ENCODE assay signal across 7 worm cellular contexts in genomic region chrV:14004342-14004741, ce11.
TF ChIP-seq lines count a peak whose summit lies in the region.

No protein-coding gene starts in this region.

TF ChIP-seq in whole organism, L1 larva, 84 proteins besides CTCF, POLR2A, EP300 and RAD21 (continues in another document):
- TF ChIP-seq C34B4.2 (tag; optimal IDR thresholded peaks at IDR 0.05; lab: Kevin White, UChicago) = no peak
- TF ChIP-seq ceh-88 (GFP tag; IDR thresholded peaks at IDR 0.05; lab: Robert Waterston, UW) = no peak
- no peak for TF ChIP-seq ceh-90 (tag; optimal IDR thresholded peaks at IDR 0.05; lab: Kevin White, UChicago)
- TF ChIP-seq mep-1 (tag; optimal IDR thresholded peaks at IDR 0.05; lab: Kevin White, UChicago) = no peak
- TF ChIP-seq ceh-8 (GFP tag; optimal IDR thresholded peaks at IDR 0.05; lab: Kevin White, UChicago) = no peak
- peak; percentile 9 for TF ChIP-seq fkh-4 (tag; optimal IDR thresholded peaks at IDR 0.05; lab: Kevin White, UChicago; ENCODE audit: borderline replicate concordance)
- TF ChIP-seq elt-2 (tag; optimal IDR thresholded peaks at IDR 0.05; lab: Kevin White, UChicago) = no peak
- TF ChIP-seq aha-1 (tag; optimal IDR thresholded peaks at IDR 0.05; lab: Kevin White, UChicago) = no peak
- peak; percentile 64 for TF ChIP-seq dsc-1 (tag; optimal IDR thresholded peaks at IDR 0.05; lab: Kevin White, UChicago)
- peak; percentile 29 for TF ChIP-seq fkh-10 (GFP tag; optimal IDR thresholded peaks at IDR 0.05; lab: Kevin White, UChicago)
- TF ChIP-seq sup-37 (GFP tag; optimal IDR thresholded peaks at IDR 0.05; lab: Kevin White, UChicago) = no peak
- TF ChIP-seq tlp-1 (tag; optimal IDR thresholded peaks at IDR 0.05; lab: Kevin White, UChicago) = no peak
- no peak for TF ChIP-seq hlh-4 (tag; optimal IDR thresholded peaks at IDR 0.05; lab: Kevin White, UChicago)

TF ChIP-seq in whole organism, L2 larva, 48 proteins besides CTCF, POLR2A, EP300 and RAD21 (continues in another document):
- TF ChIP-seq C34F6.9 (tag; optimal IDR thresholded peaks at IDR 0.05; lab: Kevin White, UChicago) = peak; percentile 56
- no peak for TF ChIP-seq nhr-25 (tag; optimal IDR thresholded peaks at IDR 0.05; lab: Kevin White, UChicago)
- no peak for TF ChIP-seq ceh-16 (tag; optimal IDR thresholded peaks at IDR 0.05; lab: Kevin White, UChicago)
- no peak for TF ChIP-seq blmp-1 (tag; optimal IDR thresholded peaks at IDR 0.05; lab: Kevin White, UChicago; ENCODE audit: insufficient read depth)
- TF ChIP-seq sem-4 (tag; optimal IDR thresholded peaks at IDR 0.05; lab: Kevin White, UChicago) = peak; percentile 72
- no peak for TF ChIP-seq elt-1 (tag; optimal IDR thresholded peaks at IDR 0.05; lab: Kevin White, UChicago)
- TF ChIP-seq nhr-129 (tag; optimal IDR thresholded peaks at IDR 0.05; lab: Kevin White, UChicago) = peak; percentile 30
- TF ChIP-seq lsy-2 (tag; optimal IDR thresholded peaks at IDR 0.05; lab: Kevin White, UChicago) = peak in 1 of 2 experiments; percentile 16
- TF ChIP-seq sma-9 (GFP tag; optimal IDR thresholded peaks at IDR 0.05; lab: Kevin White, UChicago) = peak; percentile 30
- no peak for TF ChIP-seq sma-9 (tag; optimal IDR thresholded peaks at IDR 0.05; lab: Kevin White, UChicago)
- peak; percentile 5 for TF ChIP-seq unc-55 (GFP tag; optimal IDR thresholded peaks at IDR 0.05; lab: Kevin White, UChicago)
- no peak for TF ChIP-seq R02D3.7 (tag; optimal IDR thresholded peaks at IDR 0.05; lab: Kevin White, UChicago)
- TF ChIP-seq nhr-23 (tag; optimal IDR thresholded peaks at IDR 0.05; lab: Kevin White, UChicago) = no peak

TF ChIP-seq in whole organism, L3 larva, 47 proteins besides CTCF, POLR2A, EP300 and RAD21 (continues in another document):
- TF ChIP-seq nhr-25 (tag; optimal IDR thresholded peaks at IDR 0.05; lab: Kevin White, UChicago) = no peak
- TF ChIP-seq elt-1 (tag; optimal IDR thresholded peaks at IDR 0.05; lab: Kevin White, UChicago) = no peak
- TF ChIP-seq nhr-76 (tag; optimal IDR thresholded peaks at IDR 0.05; lab: Kevin White, UChicago) = no peak
- TF ChIP-seq hmg-11 (tag; optimal IDR thresholded peaks at IDR 0.05; lab: Kevin White, UChicago) = no peak
- no peak for TF ChIP-seq ceh-82 (tag; optimal IDR thresholded peaks at IDR 0.05; lab: Kevin White, UChicago)
- no peak for TF ChIP-seq nhr-11 (tag; optimal IDR thresholded peaks at IDR 0.05; lab: Kevin White, UChicago)
- peak; percentile 66 for TF ChIP-seq fkh-10 (GFP tag; optimal IDR thresholded peaks at IDR 0.05; lab: Kevin White, UChicago)
- peak; percentile 26 for TF ChIP-seq lin-39 (tag; optimal IDR thresholded peaks at IDR 0.05; lab: Kevin White, UChicago)
- no peak for TF ChIP-seq jun-1 (tag; optimal IDR thresholded peaks at IDR 0.05; lab: Kevin White, UChicago)
- no peak for TF ChIP-seq ama-1 (optimal IDR thresholded peaks at IDR 0.05; lab: Kevin White, UChicago)
- no peak for TF ChIP-seq unc-39 (tag; optimal IDR thresholded peaks at IDR 0.05; lab: Kevin White, UChicago)
- TF ChIP-seq lin-15B (tag; optimal IDR thresholded peaks at IDR 0.05; lab: Kevin White, UChicago) = no peak
- no peak for TF ChIP-seq nhr-67 (tag; optimal IDR thresholded peaks at IDR 0.05; lab: Kevin White, UChicago)
- TF ChIP-seq egl-5 (tag; optimal IDR thresholded peaks at IDR 0.05; lab: Kevin White, UChicago) = peak; percentile 50

TF ChIP-seq in whole organism, L4 larva, 104 proteins besides CTCF, POLR2A, EP300 and RAD21 (continues in another document):
- TF ChIP-seq hlh-30 (tag; optimal IDR thresholded peaks at IDR 0.05; lab: Kevin White, UChicago; ENCODE audit: insufficient read depth) = peak; percentile 64
- no peak for TF ChIP-seq nhr-102 (tag; optimal IDR thresholded peaks at IDR 0.05; lab: Kevin White, UChicago)
- TF ChIP-seq tag-97 (GFP tag; IDR thresholded peaks at IDR 0.05; lab: Robert Waterston, UW) = no peak
- TF ChIP-seq nhr-48 (tag; optimal IDR thresholded peaks at IDR 0.05; lab: Kevin White, UChicago) = no peak
- no peak for TF ChIP-seq mxl-3 (GFP tag; optimal IDR thresholded peaks at IDR 0.05; lab: Kevin White, UChicago)
- TF ChIP-seq rbr-2 (tag; optimal IDR thresholded peaks at IDR 0.05; lab: Kevin White, UChicago) = no peak
- peak; percentile 28 for TF ChIP-seq fkh-10 (GFP tag; optimal IDR thresholded peaks at IDR 0.05; lab: Kevin White, UChicago)
- no peak for TF ChIP-seq ama-1 (optimal IDR thresholded peaks at IDR 0.05; lab: Kevin White, UChicago)
- TF ChIP-seq nhr-10 (tag; optimal IDR thresholded peaks at IDR 0.05; lab: Kevin White, UChicago) = no peak
- no peak for TF ChIP-seq zag-1 (tag; optimal IDR thresholded peaks at IDR 0.05; lab: Kevin White, UChicago)
- no peak for TF ChIP-seq jun-1 (tag; optimal IDR thresholded peaks at IDR 0.05; lab: Kevin White, UChicago)
- peak in 1 of 2 experiments; percentile 37 for TF ChIP-seq lsy-2 (tag; optimal IDR thresholded peaks at IDR 0.05; lab: Kevin White, UChicago)
- no peak for TF ChIP-seq F37D6.2 (tag; optimal IDR thresholded peaks at IDR 0.05; lab: Kevin White, UChicago)
- TF ChIP-seq nhr-11 (tag; optimal IDR thresholded peaks at IDR 0.05; lab: Kevin White, UChicago) = no peak
- no peak for TF ChIP-seq zfp-2 (tag; optimal IDR thresholded peaks at IDR 0.05; lab: Kevin White, UChicago)

TF ChIP-seq in whole organism, late embryonic, 69 proteins besides CTCF, POLR2A, EP300 and RAD21:
- no peak for TF ChIP-seq lin-11 (tag; optimal IDR thresholded peaks at IDR 0.05; lab: Kevin White, UChicago)
- TF ChIP-seq dmd-4 (tag; optimal IDR thresholded peaks at IDR 0.05; lab: Kevin White, UChicago; ENCODE audit: borderline replicate concordance) = no peak
- peak; percentile 28 for TF ChIP-seq unc-42 (tag; optimal IDR thresholded peaks at IDR 0.05; lab: Kevin White, UChicago)

TF ChIP-seq in whole organism, mixed stage, embryonic, 35 proteins besides CTCF, POLR2A, EP300 and RAD21:
- no peak for TF ChIP-seq tbx-8 (GFP tag; optimal IDR thresholded peaks at IDR 0.05; lab: Kevin White, UChicago)
- TF ChIP-seq hlh-1 (tag; optimal IDR thresholded peaks at IDR 0.05; lab: Kevin White, UChicago) = peak; percentile 45
- TF ChIP-seq lin-32 (GFP tag; optimal IDR thresholded peaks at IDR 0.05; lab: Kevin White, UChicago) = no peak
- TF ChIP-seq unc-62 (GFP tag; optimal IDR thresholded peaks at IDR 0.05; lab: Kevin White, UChicago) = peak; percentile 18
- no peak for TF ChIP-seq ceh-83 (GFP tag; optimal IDR thresholded peaks at IDR 0.05; lab: Kevin White, UChicago)
- peak; percentile 56 for TF ChIP-seq ces-1 (GFP tag; optimal IDR thresholded peaks at IDR 0.05; lab: Kevin White, UChicago)
- peak; percentile 16 for TF ChIP-seq unc-120 (tag; optimal IDR thresholded peaks at IDR 0.05; lab: Kevin White, UChicago; ENCODE audit: poor library complexity, severe bottlenecking)
- no peak for TF ChIP-seq blmp-1 (tag; optimal IDR thresholded peaks at IDR 0.05; lab: Kevin White, UChicago)
- no peak for TF ChIP-seq ztf-11 (tag; optimal IDR thresholded peaks at IDR 0.05; lab: Kevin White, UChicago)
- no peak for TF ChIP-seq ceh-43 (GFP tag; optimal IDR thresholded peaks at IDR 0.05; lab: Kevin White, UChicago)

TF ChIP-seq in whole organism, young adult, 124 proteins besides CTCF, POLR2A, EP300 and RAD21:
- TF ChIP-seq nhr-120 (GFP tag; IDR thresholded peaks at IDR 0.05; lab: Robert Waterston, UW) = no peak
- TF ChIP-seq cebp-1 (GFP tag; IDR thresholded peaks at IDR 0.05; lab: Robert Waterston, UW) = no peak
- TF ChIP-seq cebp-1 (tag; optimal IDR thresholded peaks at IDR 0.05; lab: Kevin White, UChicago) = peak; percentile 42
